Worm (Caenorhabditis elegans) whole organism, L4/young adult: ENCODE measurements around the gene nhr-15.

Experiments used
- W03F9.2 ChIP-seq: fragments of 150-350 bp; optimal IDR thresholded peaks from 2 replicates; lab custom pipeline; 2014; ENCODE audit warnings: missing biosample characterization, missing genetic modification characterization
- dao-5 ChIP-seq: sonication (generic microtip); optimal IDR thresholded peaks from 2 replicates; lab custom pipeline; 2016; ENCODE audit warnings: missing genotype, missing genetic modification characterization, moderate library complexity, missing compliant biosample characterization
- him-1 ChIP-seq: sonication (generic microtip); optimal IDR thresholded peaks from 2 replicates; lab custom pipeline; 2016; ENCODE audit warnings: missing genotype, missing genetic modification reagents, missing genetic modification characterization, missing compliant biosample characterization

The nhr-15 gene

DNA sequence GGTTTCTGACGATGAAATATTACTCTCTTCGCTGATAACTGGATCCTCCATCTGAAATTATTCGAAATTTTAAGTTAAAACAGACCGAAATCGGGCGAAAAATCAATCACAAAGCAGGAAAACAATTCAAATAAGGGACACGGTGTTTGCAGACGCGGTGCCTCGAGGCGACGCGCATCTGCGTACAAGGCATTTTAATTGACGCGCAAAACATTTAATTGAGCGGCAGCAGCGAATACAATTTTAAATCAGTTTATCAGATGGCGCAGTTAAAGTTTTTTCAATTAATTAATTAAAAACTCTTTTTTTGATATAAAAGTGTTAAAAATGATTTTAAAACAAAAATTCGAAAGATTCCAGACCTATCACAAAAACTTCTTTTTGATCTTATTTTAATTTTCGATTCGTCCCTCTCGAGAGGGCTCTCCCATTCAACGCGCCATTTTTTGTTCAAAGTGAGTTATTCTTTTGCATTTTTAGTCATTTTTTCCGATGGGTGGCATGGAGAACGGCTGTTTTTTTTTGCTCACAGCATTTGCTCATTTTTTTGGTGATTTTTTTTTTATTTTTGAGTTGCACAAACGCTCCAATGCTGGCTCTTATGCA is 933 bp upstream of the nhr-15 start, which contains the start of gene phf-10:
TSS of gene phf-10 (minus strand) at position 81 of the 606 bp plus-strand sequence.
- TF ChIP-seq him-1 (no peak), W03F9.2 (tag; lab: Kevin White, UChicago) (no peak), dao-5 (tag; lab: Kevin White, UChicago) (no peak)

DNA sequence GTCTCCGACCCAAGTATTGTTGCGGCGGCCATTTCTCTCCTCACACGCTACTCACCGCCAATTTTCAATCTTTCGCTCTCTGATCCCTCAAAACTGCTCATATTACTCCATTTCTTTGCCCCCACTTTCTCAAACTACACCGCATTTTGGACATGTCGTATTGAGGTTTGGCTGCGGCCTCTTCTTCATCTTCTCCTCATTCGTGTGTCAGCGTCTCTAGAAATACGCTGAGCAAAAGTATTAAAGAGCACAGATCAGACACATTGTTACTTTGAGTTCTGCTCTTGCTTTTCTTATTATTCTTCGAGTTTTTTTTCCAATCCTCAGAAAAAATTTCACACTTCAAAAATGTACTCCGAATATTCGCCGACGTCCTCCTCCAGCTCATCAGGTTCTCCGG is 7.5 kb downstream of the nhr-15 start:
- TF ChIP-seq dao-5 (tag; lab: Kevin White, UChicago) = no peak
- TF ChIP-seq him-1 = no peak
- no peak for TF ChIP-seq W03F9.2 (tag; lab: Kevin White, UChicago)

DNA sequence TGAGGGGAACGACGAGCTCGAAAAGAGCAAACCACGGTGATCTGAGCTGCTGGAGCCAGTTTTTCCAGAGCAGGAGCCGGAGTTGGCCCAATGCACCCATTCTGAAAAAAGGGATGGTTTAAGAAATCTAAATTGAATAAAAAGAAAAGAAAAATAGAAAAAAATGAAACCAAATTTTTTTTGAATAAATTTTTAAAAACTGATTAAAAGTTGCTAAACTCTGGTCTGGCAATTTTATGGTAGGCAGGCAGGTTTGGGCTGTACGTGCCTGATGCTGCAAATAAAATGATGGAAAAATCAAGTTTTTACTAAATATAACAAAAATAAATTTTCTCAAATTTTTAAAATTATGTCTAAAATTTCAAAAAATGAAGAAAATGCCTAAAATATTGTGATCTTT is 18.1 kb downstream of the nhr-15 start, which contains the start of gene abt-4:
TSS of gene abt-4 (minus strand) at position 101 of the 400 bp plus-strand sequence.
- no peak for TF ChIP-seq W03F9.2 (tag; lab: Kevin White, UChicago)
- TF ChIP-seq him-1 = no peak
- TF ChIP-seq dao-5 (tag; lab: Kevin White, UChicago) = no peak

DNA sequence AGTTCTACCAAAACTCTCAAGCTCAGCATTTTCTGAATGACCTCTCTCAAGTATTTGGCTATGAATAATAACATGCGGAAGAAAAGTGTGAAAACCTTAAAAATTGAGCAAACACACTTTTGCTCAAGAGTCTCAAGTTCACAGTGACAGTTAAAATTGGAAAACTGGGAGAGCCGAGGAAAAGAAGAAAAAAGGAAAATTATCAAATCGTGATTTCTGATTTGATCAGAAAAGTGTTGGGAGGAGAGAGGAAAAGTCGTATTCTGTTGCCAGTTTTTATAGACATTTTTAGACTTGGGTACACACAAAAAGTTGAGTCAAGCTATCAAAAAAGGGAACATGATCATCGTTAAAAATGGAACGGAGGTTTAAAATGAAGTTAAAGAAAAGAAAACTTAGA is 18.7 kb downstream of the nhr-15 start:
- TF ChIP-seq dao-5 (tag; lab: Kevin White, UChicago) (no peak), him-1 (no peak), W03F9.2 (tag; lab: Kevin White, UChicago) (no peak)

DNA sequence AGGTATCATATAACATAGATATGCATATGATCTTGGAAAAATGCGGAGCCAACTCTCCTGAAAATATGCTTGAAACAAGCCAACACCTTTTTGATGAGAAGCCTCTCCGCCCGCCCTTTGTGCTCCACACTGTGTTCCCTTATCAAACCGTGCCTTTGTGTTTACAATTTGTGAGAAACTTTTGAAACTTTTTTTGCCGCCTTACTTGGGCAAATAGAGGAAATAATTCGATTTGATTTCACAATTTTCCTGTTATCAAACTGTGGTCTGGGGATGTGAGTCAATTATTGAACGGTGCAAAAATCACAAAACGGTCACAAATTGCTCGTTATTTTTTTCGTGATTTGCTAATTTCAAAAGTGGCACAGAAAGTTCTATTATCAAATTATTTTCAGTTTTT is 20.1 kb downstream of the nhr-15 start:
- TF ChIP-seq him-1 (no peak), W03F9.2 (tag; lab: Kevin White, UChicago) (no peak), dao-5 (tag; lab: Kevin White, UChicago) (no peak)

DNA sequence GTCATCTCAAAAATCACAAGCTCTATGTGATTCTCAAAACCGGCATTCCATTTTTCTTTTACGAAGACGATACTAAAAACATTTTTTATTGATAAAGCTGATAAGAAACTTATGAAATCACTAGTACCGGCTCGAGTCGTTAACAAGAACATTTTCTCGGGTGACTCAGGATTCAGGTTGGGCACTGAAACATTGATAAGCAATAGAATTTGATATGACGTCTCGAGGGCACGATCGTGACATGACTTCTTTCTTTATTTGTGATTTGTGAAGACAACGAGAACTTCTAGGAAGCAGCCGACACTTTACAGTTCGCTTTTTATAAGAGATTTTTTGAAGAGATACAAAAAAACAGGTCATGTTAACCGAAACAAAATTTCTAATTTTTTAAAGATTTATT is 21.2 kb downstream of the nhr-15 start:
- TF ChIP-seq dao-5 (tag; lab: Kevin White, UChicago) (no peak), him-1 (no peak), W03F9.2 (tag; lab: Kevin White, UChicago) (no peak)

DNA sequence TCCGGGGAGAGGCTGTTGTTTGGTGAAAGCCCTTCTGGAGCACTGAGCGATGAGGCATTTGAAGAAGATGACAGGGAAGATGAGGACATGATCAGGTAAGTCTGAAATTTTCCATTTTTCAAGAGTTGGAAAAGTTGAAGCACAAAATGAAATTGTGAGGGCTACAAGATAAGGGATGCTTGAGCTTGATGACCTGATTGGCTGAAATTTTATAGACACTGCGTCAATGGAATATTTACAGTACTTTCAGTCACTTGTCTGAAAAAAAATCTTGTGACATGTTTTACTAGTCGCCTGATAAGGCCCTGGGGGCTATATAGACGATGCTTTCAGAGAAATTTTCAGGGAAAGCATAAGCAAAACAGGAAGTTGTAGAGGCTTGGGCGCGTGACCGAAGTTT is 23.8 kb downstream of the nhr-15 start, which contains the start of gene dmd-8:
TSS of gene dmd-8 (minus strand) at position 101 of the 400 bp plus-strand sequence.
- TF ChIP-seq him-1 = no peak
- TF ChIP-seq W03F9.2 (tag; lab: Kevin White, UChicago) = no peak
- TF ChIP-seq dao-5 (tag; lab: Kevin White, UChicago) = no peak

DNA sequence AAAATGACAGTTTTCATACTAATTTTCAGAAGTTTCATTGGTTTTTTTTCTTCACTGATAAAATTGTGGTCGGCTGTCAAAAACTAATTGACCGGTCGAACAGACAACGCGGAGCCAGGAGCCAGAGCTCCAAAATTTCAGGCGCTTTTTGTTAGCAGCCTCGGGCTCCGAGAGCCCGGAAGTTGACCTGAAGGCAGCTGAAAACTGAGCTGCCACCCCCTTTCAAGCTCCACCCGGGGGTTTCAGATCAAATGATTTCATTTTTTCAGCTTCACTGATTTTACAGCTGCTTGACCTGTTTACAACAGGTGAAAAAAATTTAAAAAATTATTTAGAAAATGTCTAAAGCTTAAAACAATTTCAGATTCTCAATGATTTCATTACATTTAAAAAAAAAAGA is 29.8 kb downstream of the nhr-15 start:
- TF ChIP-seq W03F9.2 (tag; lab: Kevin White, UChicago) (no peak), dao-5 (tag; lab: Kevin White, UChicago) (no peak), him-1 (no peak)

DNA sequence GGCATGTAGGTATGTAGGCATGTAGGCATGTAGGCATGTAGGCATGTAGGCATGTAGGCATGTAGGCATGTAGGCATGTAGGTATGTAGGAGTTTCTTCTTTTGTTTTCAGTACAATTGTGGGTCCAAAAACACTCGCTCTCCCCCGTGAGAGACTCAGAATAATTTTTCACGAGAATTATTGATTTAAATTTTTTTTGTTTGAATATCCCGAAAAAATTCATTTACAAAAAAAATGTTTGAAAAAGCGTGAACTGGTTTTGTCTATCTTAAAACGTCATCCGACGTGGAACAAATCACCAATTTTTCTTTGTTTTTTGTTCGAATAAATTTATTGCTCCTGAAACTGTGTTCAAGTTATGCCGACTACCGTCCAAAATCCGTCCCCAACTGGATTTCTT is 30.6 kb downstream of the nhr-15 start, which contains the start of gene wago-10:
TSS of gene wago-10 (plus strand) at position 301 of the 400 bp plus-strand sequence.
- TF ChIP-seq dao-5 (tag; lab: Kevin White, UChicago) (no peak), him-1 (no peak), W03F9.2 (tag; lab: Kevin White, UChicago) (no peak)

DNA sequence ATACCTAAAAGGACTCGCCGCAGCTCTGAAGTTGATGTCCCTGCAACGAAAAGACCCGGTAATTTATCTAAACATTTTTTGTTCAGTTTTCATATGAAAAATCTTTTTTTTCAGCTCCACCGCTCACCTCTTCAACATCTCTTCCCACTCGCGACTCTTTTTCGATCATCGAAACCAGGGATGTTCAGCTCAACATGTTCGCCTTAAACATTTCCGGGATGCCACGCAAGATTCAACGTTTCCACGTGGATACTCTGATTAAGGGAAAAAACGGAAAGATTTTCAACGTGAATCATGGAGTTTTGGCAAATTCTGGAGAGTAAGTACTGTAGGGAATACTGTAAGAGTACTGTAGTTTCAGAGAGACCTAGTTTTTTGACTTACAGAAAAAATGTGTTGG is 31.0 kb downstream of the nhr-15 start:
- TF ChIP-seq W03F9.2 (tag; lab: Kevin White, UChicago) (no peak), dao-5 (tag; lab: Kevin White, UChicago) (no peak), him-1 (no peak)

DNA sequence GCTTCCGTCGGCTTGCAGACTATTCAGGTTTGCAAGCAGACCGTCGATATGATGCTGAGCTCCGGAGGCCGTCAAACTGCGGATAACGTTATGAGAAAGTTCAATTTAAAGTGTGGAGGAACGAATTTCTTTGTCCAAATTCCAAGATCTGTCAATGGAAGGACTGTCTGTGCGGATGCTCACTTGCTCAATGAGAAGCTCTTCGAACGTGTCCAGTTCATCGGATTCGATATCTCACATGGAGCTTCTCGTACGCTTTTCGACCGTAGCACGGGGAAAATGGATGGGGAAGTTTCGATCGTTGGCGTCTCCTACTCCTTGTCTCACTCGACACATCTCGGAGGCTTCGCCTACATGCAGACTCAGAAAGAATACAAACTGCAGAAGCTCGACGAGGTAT is 33.5 kb downstream of the nhr-15 start:
- TF ChIP-seq him-1 = no peak
- TF ChIP-seq dao-5 (tag; lab: Kevin White, UChicago) = no peak
- no peak for TF ChIP-seq W03F9.2 (tag; lab: Kevin White, UChicago)

DNA sequence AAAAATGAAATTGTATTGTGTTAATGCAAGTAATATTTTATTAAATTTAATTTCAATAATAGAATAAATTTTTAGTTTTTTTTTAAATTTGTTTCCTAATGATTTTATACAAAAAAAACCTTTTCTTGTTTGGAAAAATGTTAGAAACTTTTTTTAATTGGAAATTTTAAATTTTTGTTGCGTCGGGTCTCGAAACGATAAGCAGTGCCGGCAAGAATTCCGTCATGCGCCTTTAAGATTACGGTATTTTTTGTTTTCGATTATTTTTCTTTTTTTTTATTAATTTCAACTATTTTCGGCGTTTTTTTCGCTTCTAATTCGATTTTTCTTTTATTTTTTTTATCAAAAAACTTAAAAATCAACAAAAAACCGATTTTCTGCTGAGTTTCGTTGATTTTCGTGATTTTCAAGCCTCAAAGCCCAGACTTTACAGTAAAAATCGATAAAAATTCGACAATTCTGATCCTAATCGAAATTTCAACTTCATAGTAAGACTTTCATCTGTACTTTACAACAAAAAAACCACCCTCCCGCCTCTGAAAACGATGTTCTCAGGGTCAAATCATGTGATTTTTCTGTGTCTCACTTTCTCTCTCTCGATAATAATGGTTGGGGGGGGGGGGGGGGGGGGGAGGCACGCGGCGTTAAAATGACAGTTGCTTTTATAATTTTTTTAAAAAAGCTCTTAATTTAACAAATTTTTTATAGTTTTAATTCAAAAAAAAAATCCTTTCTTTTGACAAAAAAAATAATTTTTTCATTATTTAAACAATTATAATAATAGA is 35.2 kb downstream of the nhr-15 start:
- TF ChIP-seq W03F9.2 (tag; lab: Kevin White, UChicago) (no peak), dao-5 (tag; lab: Kevin White, UChicago) (no peak), him-1 (no peak)

DNA sequence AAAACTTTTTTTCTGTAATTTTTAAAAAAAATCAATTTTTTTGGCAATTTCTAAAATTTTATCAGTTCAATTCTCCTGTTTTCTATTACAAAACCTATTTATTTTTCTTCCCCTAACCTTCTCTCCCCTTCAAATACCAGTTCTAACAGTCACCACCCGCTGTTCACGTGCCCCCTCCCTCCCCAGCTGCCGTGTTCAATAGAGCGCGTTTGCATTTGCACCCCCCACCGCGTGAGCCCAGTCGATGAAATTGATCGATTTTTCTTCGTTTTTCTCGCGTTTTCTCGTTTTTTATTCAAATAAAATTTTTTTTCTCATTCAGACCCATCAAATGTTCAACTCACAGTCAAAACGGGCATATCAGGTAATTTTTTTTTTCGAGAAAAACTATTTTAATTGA is 36.5 kb downstream of the nhr-15 start, which contains the start of gene atg-9:
TSS of gene atg-9 (plus strand) at position 332 of the 400 bp plus-strand sequence.
- TF ChIP-seq W03F9.2 (tag; lab: Kevin White, UChicago) (peak; percentile 63), him-1 (no peak)

DNA sequence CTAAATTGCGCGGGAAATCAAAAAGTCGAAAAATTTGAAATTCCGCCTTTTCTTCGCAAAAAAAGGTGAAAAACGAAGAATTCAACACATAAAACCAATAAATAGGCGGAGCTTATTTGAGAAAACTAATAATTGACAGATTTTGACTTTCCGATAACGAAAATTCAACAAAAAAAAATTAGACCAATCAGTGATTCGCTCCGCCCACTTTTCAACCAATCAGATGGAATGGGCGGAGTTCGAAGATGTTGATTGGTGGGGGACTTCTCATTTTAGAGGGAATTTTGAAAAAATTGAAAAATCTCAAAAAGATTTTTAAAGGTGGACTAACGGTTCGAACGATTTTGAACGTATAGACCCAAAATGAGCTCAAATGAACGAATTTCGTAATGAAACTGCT is 38.3 kb downstream of the nhr-15 start:
- TF ChIP-seq W03F9.2 (tag; lab: Kevin White, UChicago) (no peak), dao-5 (tag; lab: Kevin White, UChicago) (no peak), him-1 (no peak)
